Fruit fly (Drosophila melanogaster): Measurements from ENCODE around the gene CG11147.
A peak's percentile ranks its signal among the peaks of the same experiment; 100 is the strongest.

The CG11147 gene

dm6 chr2L:5766498-5767008 is 25.5 kb upstream of the CG11147 start:
- TF ChIP-seq esn (GFP tag; optimal IDR thresholded peaks at IDR 0.05): no peak
- TF ChIP-seq Blimp-1 (GFP tag; optimal IDR thresholded peaks at IDR 0.05): no peak
- no peak for TF ChIP-seq fd59A (GFP tag; optimal IDR thresholded peaks at IDR 0.05)
- no peak for TF ChIP-seq CG10631 (GFP tag; optimal IDR thresholded peaks at IDR 0.05)
- no peak for TF ChIP-seq topi (GFP tag; optimal IDR thresholded peaks at IDR 0.05)
- TF ChIP-seq spab (GFP tag; optimal IDR thresholded peaks at IDR 0.05): no peak
- TF ChIP-seq CG9139 (GFP tag; optimal IDR thresholded peaks at IDR 0.05): no peak
- no peak for TF ChIP-seq CG16779 (tag; optimal IDR thresholded peaks at IDR 0.05)
- TF ChIP-seq Eip93F (GFP tag; optimal IDR thresholded peaks at IDR 0.05): no peak
- no peak for TF ChIP-seq dac (GFP tag; optimal IDR thresholded peaks at IDR 0.05)
- no peak for TF ChIP-seq Hr38 (GFP tag; optimal IDR thresholded peaks at IDR 0.05)
- TF ChIP-seq CG6276 (GFP tag; optimal IDR thresholded peaks at IDR 0.05): no peak
- TF ChIP-seq CG8319 (GFP tag; optimal IDR thresholded peaks at IDR 0.05): no peak
- no peak for TF ChIP-seq Gug (GFP tag; IDR thresholded peaks at IDR 0.05)
- no peak for TF ChIP-seq CG10669 (GFP tag; optimal IDR thresholded peaks at IDR 0.05)
- no peak for TF ChIP-seq Sox14 (GFP tag; optimal IDR thresholded peaks at IDR 0.05)
- no peak for TF ChIP-seq CG15336 (GFP tag; IDR thresholded peaks at IDR 0.05)
- TF ChIP-seq dsx (GFP tag; optimal IDR thresholded peaks at IDR 0.05; ENCODE audit: poor library complexity, severe bottlenecking): no peak

DNA sequence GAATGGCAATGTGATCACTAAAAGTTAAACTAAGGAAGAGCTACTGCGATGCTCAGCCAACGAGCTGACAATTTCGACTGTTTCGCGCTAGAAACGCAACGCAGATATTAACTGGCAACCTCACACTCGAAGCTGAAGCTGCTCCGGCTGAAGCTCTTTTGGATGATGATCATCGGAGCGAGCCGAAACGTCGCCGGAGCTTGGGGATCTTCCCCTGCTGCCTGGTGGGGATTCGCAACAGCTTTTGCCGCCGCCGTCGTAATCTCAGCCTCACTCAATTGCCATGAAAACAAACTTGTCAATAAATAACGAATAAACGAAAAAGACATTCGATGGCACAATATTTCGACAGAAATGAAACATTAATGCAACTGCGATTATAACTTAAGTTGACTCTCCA is 25.0 kb upstream of the CG11147 start, which contains the start of gene obst-E:
TSS of gene obst-E (minus strand) at position 101 of the 400 bp plus-strand sequence.
- TF ChIP-seq Met (GFP tag; optimal IDR thresholded peaks at IDR 0.05) (no peak), OdsH (GFP tag; optimal IDR thresholded peaks at IDR 0.05) (no peak), Smox (GFP tag; optimal IDR thresholded peaks at IDR 0.05) (no peak), dac (GFP tag; optimal IDR thresholded peaks at IDR 0.05) (no peak), CG10669 (GFP tag; optimal IDR thresholded peaks at IDR 0.05) (no peak), CG6792 (GFP tag; optimal IDR thresholded peaks at IDR 0.05) (no peak), CG1621 (tag; optimal IDR thresholded peaks at IDR 0.05) (no peak), Eip93F (GFP tag; optimal IDR thresholded peaks at IDR 0.05) (no peak), acj6 (GFP tag; optimal IDR thresholded peaks at IDR 0.05) (no peak), CG10631 (GFP tag; optimal IDR thresholded peaks at IDR 0.05) (no peak), ss (GFP tag; optimal IDR thresholded peaks at IDR 0.05) (no peak), Hr39 (GFP tag; optimal IDR thresholded peaks at IDR 0.05) (no peak), CG6276 (GFP tag; optimal IDR thresholded peaks at IDR 0.05) (no peak), CG11762 (GFP tag; optimal IDR thresholded peaks at IDR 0.05; ENCODE audit: insufficient read depth) (no peak)

DNA sequence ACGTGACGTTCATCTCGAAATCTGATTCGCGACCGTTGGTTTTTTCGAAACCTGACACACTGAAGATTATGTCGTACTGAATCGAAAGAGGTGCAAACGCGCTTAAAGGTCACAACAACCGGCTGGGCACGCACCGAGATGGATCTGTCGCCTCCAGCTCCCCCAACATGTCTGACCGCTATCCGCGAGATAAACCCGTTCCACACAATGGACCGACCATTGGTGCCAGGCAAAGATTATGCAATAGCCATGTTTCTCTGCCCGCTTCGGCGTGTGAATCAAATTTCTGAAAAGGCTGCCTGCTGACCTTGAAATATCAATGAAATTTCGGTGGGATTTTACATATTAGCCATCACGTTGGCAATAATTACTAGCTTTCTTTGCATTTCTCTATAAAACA is 24.1 kb upstream of the CG11147 start:
- TF ChIP-seq CG16779 (tag; optimal IDR thresholded peaks at IDR 0.05) (no peak), CG6792 (GFP tag; optimal IDR thresholded peaks at IDR 0.05) (no peak), vri (GFP tag; optimal IDR thresholded peaks at IDR 0.05) (peak; percentile 77), achi (GFP tag; optimal IDR thresholded peaks at IDR 0.05) (no peak)

dm6 chr2L:5751448-5751847 is 10.4 kb upstream of the CG11147 start:
- TF ChIP-seq svp (GFP tag) (peak; percentile 73), cyc (GFP tag; optimal IDR thresholded peaks at IDR 0.05) (peak; percentile 41), Eip75B (GFP tag; optimal IDR thresholded peaks at IDR 0.05) (peak; percentile 41), lz (GFP tag; optimal IDR thresholded peaks at IDR 0.05) (peak; percentile 46), salr (GFP tag; optimal IDR thresholded peaks at IDR 0.05) (peak in 1 of 2 experiments; percentile 7), CG32006 (GFP tag; optimal IDR thresholded peaks at IDR 0.05) (no peak), Met (GFP tag; optimal IDR thresholded peaks at IDR 0.05) (peak; percentile 28), CG11294 (GFP tag; IDR thresholded peaks at IDR 0.05) (no peak), spab (GFP tag; optimal IDR thresholded peaks at IDR 0.05) (peak; percentile 58), net (GFP tag; optimal IDR thresholded peaks at IDR 0.05) (peak; percentile 31), CG4318 (GFP tag; optimal IDR thresholded peaks at IDR 0.05) (no peak), Hr39 (GFP tag; optimal IDR thresholded peaks at IDR 0.05) (peak; percentile 46), CG11762 (GFP tag; optimal IDR thresholded peaks at IDR 0.05; ENCODE audit: insufficient read depth) (no peak), CG10669 (GFP tag; optimal IDR thresholded peaks at IDR 0.05) (peak; percentile 57), CG6163 (GFP tag; IDR thresholded peaks at IDR 0.05) (peak; percentile 72), Ets21C (GFP tag; optimal IDR thresholded peaks at IDR 0.05) (no peak), vri (GFP tag; optimal IDR thresholded peaks at IDR 0.05) (peak; percentile 2), achi (GFP tag; optimal IDR thresholded peaks at IDR 0.05) (peak; percentile 47), acj6 (GFP tag; optimal IDR thresholded peaks at IDR 0.05) (peak; percentile 40), CG11902 (GFP tag; optimal IDR thresholded peaks at IDR 0.05) (peak; percentile 22), CG7368 (GFP tag; optimal IDR thresholded peaks at IDR 0.05) (no peak), Sox15 (GFP tag; optimal IDR thresholded peaks at IDR 0.05) (no peak), CG8319 (GFP tag; optimal IDR thresholded peaks at IDR 0.05) (no peak), esn (GFP tag; optimal IDR thresholded peaks at IDR 0.05) (peak; percentile 62), CG3032 (tag; optimal IDR thresholded peaks at IDR 0.05) (peak; percentile 68), CG8632 (GFP tag; optimal IDR thresholded peaks at IDR 0.05) (peak; percentile 36)
